Worm (Caenorhabditis elegans) whole organism, L2 larva: Measurements from ENCODE around the gene F57F4.1.

Experiments used
- C34F6.9 ChIP-seq: fragments of 150-350 bp; optimal IDR thresholded peaks from 2 replicates; lab custom pipeline; 2014; ENCODE audit warnings: missing biosample characterization, missing genetic modification characterization
- F13H6.1 ChIP-seq: sonication (generic microtip); optimal IDR thresholded peaks from 2 replicates; lab custom pipeline; 2016; ENCODE audit warnings: missing genetic modification characterization, missing compliant biosample characterization
- R02D3.7 ChIP-seq: fragments of 150-350 bp; optimal IDR thresholded peaks from 2 replicates; lab custom pipeline; 2014; ENCODE audit warnings: missing biosample characterization, missing genetic modification characterization
- Y55F3AM.14 ChIP-seq: fragments of 200-800 bp; sonication (Bioruptor generic); optimal IDR thresholded peaks from 2 replicates; lab custom pipeline; 2018; ENCODE audit warnings: mild to moderate bottlenecking, missing genetic modification characterization, missing compliant biosample characterization
- ZK546.5 ChIP-seq: sonication (generic microtip); optimal IDR thresholded peaks from 2 replicates; lab custom pipeline; 2017; ENCODE audit warnings: missing biosample characterization, missing genetic modification characterization
- alr-1 ChIP-seq: fragments of 150-350 bp; optimal IDR thresholded peaks from 2 replicates; lab custom pipeline; 2014; ENCODE audit warnings: missing biosample characterization, missing genetic modification characterization
- aly-2 ChIP-seq: fragments of 150-350 bp; optimal IDR thresholded peaks from 2 replicates; lab custom pipeline; 2014; ENCODE audit warnings: missing biosample characterization, missing genetic modification characterization
- ama-1 ChIP-seq: fragments of 150-350 bp; optimal IDR thresholded peaks from 2 replicates; lab custom pipeline; 2018; ENCODE audit warnings: inconsistent platforms
- blmp-1 ChIP-seq: sonication (generic microtip); optimal IDR thresholded peaks from 2 replicates; lab custom pipeline; 2017; ENCODE audit warnings: missing genetic modification characterization, mild to moderate bottlenecking, missing compliant biosample characterization, antibody characterized with exemption, moderate library complexity; ENCODE audit not compliant: insufficient read depth
- ceh-16 ChIP-seq: fragments of 150-350 bp; optimal IDR thresholded peaks from 2 replicates; lab custom pipeline; 2014; ENCODE audit warnings: missing biosample characterization, missing genetic modification characterization
- ceh-82 ChIP-seq: fragments of 150-350 bp; optimal IDR thresholded peaks from 2 replicates; lab custom pipeline; 2014; ENCODE audit warnings: missing biosample characterization, missing genetic modification characterization
- crh-2 ChIP-seq: sonication (generic microtip); optimal IDR thresholded peaks from 2 replicates; lab custom pipeline; 2017; ENCODE audit warnings: missing biosample characterization, missing genetic modification characterization
- dmd-4 ChIP-seq: sonication (generic microtip); optimal IDR thresholded peaks from 2 replicates; lab custom pipeline; 2017; ENCODE audit warnings: missing biosample characterization, missing genetic modification characterization
- egl-27 ChIP-seq: sonication (generic microtip); optimal IDR thresholded peaks from 3 replicates; lab custom pipeline; 2017; ENCODE audit warnings: missing biosample characterization, missing genetic modification reagents, missing genetic modification characterization
- elt-1 ChIP-seq: fragments of 150-350 bp; optimal IDR thresholded peaks from 2 replicates; lab custom pipeline; 2014; ENCODE audit warnings: missing biosample characterization, missing genetic modification characterization
- elt-3 ChIP-seq: sonication (generic microtip); optimal IDR thresholded peaks from 2 replicates; lab custom pipeline; 2017; ENCODE audit warnings: missing biosample characterization, missing genetic modification characterization
- fos-1 ChIP-seq: fragments of 150-350 bp; optimal IDR thresholded peaks from 2 replicates; lab custom pipeline; 2014; ENCODE audit warnings: missing biosample characterization, missing genetic modification characterization
- gmeb-1 ChIP-seq: fragments of 150-350 bp; optimal IDR thresholded peaks from 2 replicates; lab custom pipeline; 2014; ENCODE audit warnings: missing biosample characterization, missing genetic modification characterization
- lin-11 ChIP-seq: fragments of 150-350 bp; sonication (generic microtip); optimal IDR thresholded peaks from 2 replicates; lab custom pipeline; 2014; ENCODE audit warnings: missing biosample characterization, missing genetic modification characterization, inconsistent platforms, mixed read lengths
- lin-13 ChIP-seq: fragments of 150-350 bp; optimal IDR thresholded peaks from 2 replicates; lab custom pipeline; 2014; ENCODE audit warnings: missing biosample characterization, missing genetic modification reagents, missing genetic modification characterization
- lin-39 ChIP-seq: fragments of 150-350 bp; optimal IDR thresholded peaks from 2 replicates; lab custom pipeline; 2014; ENCODE audit warnings: missing biosample characterization, missing genetic modification reagents, missing genetic modification characterization
- lsy-2 ChIP-seq, 2 experiments: fragments of 150-350 bp in 1 of 2; sonication (generic microtip) in 1 of 2; optimal IDR thresholded peaks; 2 replicates each; lab custom pipeline; 2014 to 2017; ENCODE audit warnings: missing biosample characterization in 2 of 2, missing genetic modification characterization in 2 of 2
- mab-5 ChIP-seq: fragments of 150-350 bp; optimal IDR thresholded peaks from 2 replicates; lab custom pipeline; 2014; ENCODE audit warnings: missing biosample characterization, missing genetic modification characterization
- mbf-1 ChIP-seq: sonication (generic microtip); optimal IDR thresholded peaks from 2 replicates; lab custom pipeline; 2017; ENCODE audit warnings: missing biosample characterization, missing genetic modification characterization
- mdl-1 ChIP-seq, 2 experiments: fragments of 150-350 bp in 1 of 2; sonication (generic microtip) in 1 of 2; optimal IDR thresholded peaks; 2 replicates each; lab custom pipeline; 2017; ENCODE audit warnings: missing biosample characterization in 2 of 2, missing genetic modification characterization in 2 of 2
- nhr-10 ChIP-seq: sonication (generic microtip); optimal IDR thresholded peaks from 2 replicates; lab custom pipeline; 2017; ENCODE audit warnings: missing biosample characterization, missing genetic modification characterization
- nhr-11 ChIP-seq: fragments of 150-350 bp; optimal IDR thresholded peaks from 2 replicates; lab custom pipeline; 2014; ENCODE audit warnings: missing biosample characterization, missing genetic modification characterization
- nhr-12 ChIP-seq: fragments of 150-350 bp; optimal IDR thresholded peaks from 2 replicates; lab custom pipeline; 2014; ENCODE audit warnings: missing biosample characterization, missing genetic modification characterization
- nhr-129 ChIP-seq: fragments of 150-350 bp; optimal IDR thresholded peaks from 2 replicates; lab custom pipeline; 2014; ENCODE audit warnings: missing biosample characterization, missing genetic modification characterization
- nhr-21 ChIP-seq: fragments of 150-350 bp; optimal IDR thresholded peaks from 2 replicates; lab custom pipeline; 2014; ENCODE audit warnings: missing biosample characterization, missing genetic modification characterization
- nhr-23 ChIP-seq: fragments of 150-350 bp; optimal IDR thresholded peaks from 2 replicates; lab custom pipeline; 2014; ENCODE audit warnings: missing biosample characterization, missing genetic modification reagents, missing genetic modification characterization
- nhr-237 ChIP-seq: fragments of 150-350 bp; optimal IDR thresholded peaks from 2 replicates; lab custom pipeline; 2014; ENCODE audit warnings: missing biosample characterization, missing genetic modification characterization
- nhr-25 ChIP-seq: fragments of 150-350 bp; sonication (generic microtip); optimal IDR thresholded peaks from 3 replicates; lab custom pipeline; 2014; ENCODE audit warnings: missing biosample characterization, missing genetic modification characterization
- nhr-6 ChIP-seq: fragments of 150-350 bp; optimal IDR thresholded peaks from 2 replicates; lab custom pipeline; 2014; ENCODE audit warnings: missing biosample characterization, missing genetic modification characterization
- nhr-77 ChIP-seq: fragments of 150-350 bp; optimal IDR thresholded peaks from 2 replicates; lab custom pipeline; 2014; ENCODE audit warnings: missing biosample characterization, missing genetic modification characterization
- peb-1 ChIP-seq: fragments of 150-350 bp; optimal IDR thresholded peaks from 2 replicates; lab custom pipeline; 2014; ENCODE audit warnings: missing biosample characterization, missing genetic modification characterization
- sem-4 ChIP-seq: fragments of 150-350 bp; optimal IDR thresholded peaks from 2 replicates; lab custom pipeline; 2014; ENCODE audit warnings: missing biosample characterization, missing genetic modification reagents, missing genetic modification characterization
- skn-1 ChIP-seq: sonication (generic microtip); optimal IDR thresholded peaks from 2 replicates; lab custom pipeline; 2017; ENCODE audit warnings: missing biosample characterization, missing genetic modification characterization
- sma-3 ChIP-seq: sonication (generic microtip); optimal IDR thresholded peaks from 2 replicates; lab custom pipeline; 2016; ENCODE audit warnings: missing genetic modification reagents, missing genetic modification characterization, missing compliant biosample characterization
- sma-9 ChIP-seq, 2 experiments: fragments of 150-350 bp in 1 of 2; sonication (generic microtip) in 1 of 2; optimal IDR thresholded peaks; 2 replicates each; lab custom pipeline; 2014 to 2016; ENCODE audit warnings: missing genetic modification characterization in 2 of 2, mild to moderate bottlenecking in 1 of 2, missing biosample characterization in 1 of 2, missing compliant biosample characterization in 1 of 2, missing genetic modification reagents in 1 of 2, moderate library complexity in 1 of 2
- snpc-4 ChIP-seq: fragments of 150-350 bp; optimal IDR thresholded peaks from 2 replicates; lab custom pipeline; 2014; ENCODE audit warnings: missing biosample characterization, missing genetic modification characterization
- unc-39 ChIP-seq: fragments of 150-350 bp; optimal IDR thresholded peaks from 2 replicates; lab custom pipeline; 2014; ENCODE audit warnings: missing biosample characterization, missing genetic modification characterization
- unc-55 ChIP-seq: fragments of 150-350 bp; sonication (generic microtip); optimal IDR thresholded peaks from 3 replicates; lab custom pipeline; 2014; ENCODE audit warnings: missing biosample characterization, missing genetic modification reagents, missing genetic modification characterization
- unc-62 ChIP-seq: fragments of 150-350 bp; optimal IDR thresholded peaks from 2 replicates; lab custom pipeline; 2014; ENCODE audit warnings: missing biosample characterization, missing genetic modification reagents, missing genetic modification characterization
- zag-1 ChIP-seq: fragments of 150-350 bp; optimal IDR thresholded peaks from 2 replicates; lab custom pipeline; 2014; ENCODE audit warnings: missing biosample characterization, missing genetic modification characterization
- ztf-1 ChIP-seq: fragments of 200-800 bp; sonication (Bioruptor generic); conservative IDR thresholded peaks from 2 replicates; pipeline ENCODE4 v1.3.6; 2022; ENCODE audit warnings: missing genetic modification characterization, missing compliant biosample characterization
- ztf-11 ChIP-seq: sonication (generic microtip); optimal IDR thresholded peaks from 2 replicates; lab custom pipeline; 2017; ENCODE audit warnings: missing biosample characterization, missing genetic modification characterization
- ztf-4 ChIP-seq: fragments of 150-350 bp; optimal IDR thresholded peaks from 2 replicates; lab custom pipeline; 2014; ENCODE audit warnings: missing biosample characterization, missing genetic modification characterization

Gene F57F4.1

ce11 chrV:6390163-6390562 lies at the start of gene F57F4.1:
Gene F57F4.1 (plus strand): TSS chrV:6390463.
- TF ChIP-seq unc-39 (no peak), lin-11 (tag; lab: Kevin White, UChicago) (no peak)

ce11 chrV:6341078-6341638 lies 49.1 kb upstream of the F57F4.1 start:
- TF ChIP-seq skn-1: no peak
- TF ChIP-seq F13H6.1 (tag; lab: Kevin White, UChicago): peak; percentile 26
- TF ChIP-seq dmd-4 (tag; lab: Kevin White, UChicago): no peak
- TF ChIP-seq nhr-23 (tag; lab: Kevin White, UChicago): no peak
- TF ChIP-seq nhr-77: no peak
- TF ChIP-seq ceh-82 (tag; lab: Kevin White, UChicago): no peak
- no peak for TF ChIP-seq alr-1
- TF ChIP-seq blmp-1 (tag; lab: Kevin White, UChicago): no peak
- TF ChIP-seq lin-13 (GFP tag; lab: Kevin White, UChicago): no peak
- TF ChIP-seq nhr-6 (tag; lab: Kevin White, UChicago): no peak
- TF ChIP-seq ZK546.5: no peak
- TF ChIP-seq nhr-12 (tag; lab: Kevin White, UChicago): no peak
- TF ChIP-seq zag-1 (tag; lab: Kevin White, UChicago): peak; percentile 65
- no peak for TF ChIP-seq nhr-21
- no peak for TF ChIP-seq lin-39 (tag; lab: Kevin White, UChicago)
- no peak for TF ChIP-seq R02D3.7 (tag; lab: Kevin White, UChicago)
- no peak for TF ChIP-seq peb-1
- TF ChIP-seq snpc-4 (tag; lab: Kevin White, UChicago): no peak
- no peak for TF ChIP-seq unc-39
- TF ChIP-seq ztf-4 (tag; lab: Kevin White, UChicago): no peak
- TF ChIP-seq crh-2 (tag; lab: Kevin White, UChicago): peak; percentile 11
- TF ChIP-seq egl-27 (tag; lab: Kevin White, UChicago): no peak
- no peak for TF ChIP-seq unc-62
- no peak for TF ChIP-seq nhr-25 (tag; lab: Kevin White, UChicago)
- no peak for TF ChIP-seq sem-4 (tag; lab: Kevin White, UChicago)
- peak; percentile 10 for TF ChIP-seq Y55F3AM.14
- TF ChIP-seq unc-55 (GFP tag; lab: Kevin White, UChicago): peak; percentile 66
- peak; percentile 57 for TF ChIP-seq C34F6.9 (tag; lab: Kevin White, UChicago)
- no peak for TF ChIP-seq mbf-1 (tag; lab: Kevin White, UChicago)
- TF ChIP-seq nhr-10 (tag; lab: Kevin White, UChicago): no peak
- no peak for TF ChIP-seq elt-3 (tag; lab: Kevin White, UChicago)
- no peak for TF ChIP-seq lsy-2 (tag; optimal IDR thresholded peaks at IDR 0.05; lab: Kevin White, UChicago)
- no peak for TF ChIP-seq mab-5 (tag; lab: Kevin White, UChicago)
- no peak for TF ChIP-seq nhr-11 (tag; lab: Kevin White, UChicago)
- no peak for TF ChIP-seq sma-9 (GFP tag; optimal IDR thresholded peaks at IDR 0.05; lab: Kevin White, UChicago)
- no peak for TF ChIP-seq sma-9 (tag; optimal IDR thresholded peaks at IDR 0.05; lab: Kevin White, UChicago)
- no peak for TF ChIP-seq ceh-16 (tag; lab: Kevin White, UChicago)
- no peak for TF ChIP-seq ztf-1 (GFP tag; lab: Robert Waterston, UW)
- no peak for TF ChIP-seq nhr-237 (tag; lab: Kevin White, UChicago)
- TF ChIP-seq nhr-129: peak; percentile 59
- TF ChIP-seq lin-11 (tag; lab: Kevin White, UChicago): no peak
- TF ChIP-seq aly-2 (tag; lab: Kevin White, UChicago): no peak
- no peak for TF ChIP-seq sma-3 (GFP tag; lab: Kevin White, UChicago)
- no peak for TF ChIP-seq ama-1
- no peak for TF ChIP-seq elt-1 (tag; lab: Kevin White, UChicago)
- no peak for TF ChIP-seq ztf-11 (tag; lab: Kevin White, UChicago)
- TF ChIP-seq gmeb-1: no peak
- TF ChIP-seq mdl-1 (tag; optimal IDR thresholded peaks at IDR 0.05; lab: Kevin White, UChicago): peak in 1 of 2 experiments; percentile 34
- TF ChIP-seq fos-1 (tag; lab: Kevin White, UChicago): no peak
- TF ChIP-seq, all 48 proteins: peak for 8
